Fruit fly (Drosophila melanogaster) whole organism, embryonic: Measurements from ENCODE around the gene yps.

Experiments used
- ATbp ChIP-seq: fragments of 200-800 bp; sonication (Bioruptor generic); optimal IDR thresholded peaks from 2 replicates; lab custom pipeline; 2017; ENCODE audit warnings: missing biosample characterization, mild to moderate bottlenecking, missing genetic modification characterization, missing genetic modification reagents
- B-H2 ChIP-seq: fragments of 200-800 bp; sonication (Bioruptor generic); optimal IDR thresholded peaks from 2 replicates; lab custom pipeline; 2018; ENCODE audit warnings: missing biosample characterization, mild to moderate bottlenecking, missing genetic modification characterization
- CG10565 ChIP-seq: fragments of 200-800 bp; sonication (Bioruptor generic); optimal IDR thresholded peaks from 3 replicates; lab custom pipeline; 2016; ENCODE audit warnings: missing biosample characterization, mild to moderate bottlenecking, missing genetic modification characterization
- CG13424 ChIP-seq: fragments of 200-800 bp; sonication (Bioruptor generic); optimal IDR thresholded peaks from 2 replicates; lab custom pipeline; 2019; ENCODE audit warnings: missing biosample characterization, mild to moderate bottlenecking, missing genetic modification characterization, moderate library complexity
- CG13894 ChIP-seq: fragments of 200-800 bp; sonication (Bioruptor generic); optimal IDR thresholded peaks from 3 replicates; lab custom pipeline; 2018; ENCODE audit warnings: missing biosample characterization, mild to moderate bottlenecking, missing genetic modification characterization, moderate library complexity
- CG1603 ChIP-seq: fragments of 200-800 bp; sonication (Bioruptor generic); optimal IDR thresholded peaks from 2 replicates; lab custom pipeline; 2019; ENCODE audit warnings: missing biosample characterization, mild to moderate bottlenecking, missing genetic modification characterization, moderate library complexity
- CG1647 ChIP-seq: fragments of 200-800 bp; sonication (Bioruptor generic); optimal IDR thresholded peaks from 3 replicates; lab custom pipeline; 2016; ENCODE audit warnings: missing biosample characterization, missing genetic modification characterization
- CG16779 ChIP-seq: fragments of 200-800 bp; sonication (Bioruptor generic); IDR thresholded peaks from 2 replicates; pipeline ENCODE4 v1.3.6; 2022; ENCODE audit warnings: missing biosample characterization, missing genetic modification characterization
- CG18764 ChIP-seq: fragments of 200-800 bp; sonication (Bioruptor generic); optimal IDR thresholded peaks from 3 replicates; lab custom pipeline; 2016; ENCODE audit warnings: missing biosample characterization, missing genetic modification characterization
- CG2120 ChIP-seq: fragments of 200-800 bp; sonication (Bioruptor generic); optimal IDR thresholded peaks from 3 replicates; lab custom pipeline; 2016; ENCODE audit warnings: missing biosample characterization, missing genetic modification characterization
- CG2712 ChIP-seq: fragments of 200-800 bp; optimal IDR thresholded peaks from 3 replicates; lab custom pipeline; 2019; ENCODE audit warnings: missing biosample characterization, mild to moderate bottlenecking, missing genetic modification characterization, moderate library complexity
- CG30020 ChIP-seq: fragments of 200-800 bp; optimal IDR thresholded peaks from 2 replicates; lab custom pipeline; 2019; ENCODE audit warnings: missing biosample characterization, mild to moderate bottlenecking, missing genetic modification characterization, moderate library complexity
- CG6254 ChIP-seq: fragments of 200-800 bp; sonication (Bioruptor generic); optimal IDR thresholded peaks from 3 replicates; lab custom pipeline; 2017; ENCODE audit warnings: mild to moderate bottlenecking, missing biosample characterization, missing genetic modification reagents, missing genetic modification characterization
- CG6854 ChIP-seq: fragments of 200-800 bp; sonication (Bioruptor generic); optimal IDR thresholded peaks from 3 replicates; lab custom pipeline; 2017; ENCODE audit warnings: missing biosample characterization, mild to moderate bottlenecking, missing genetic modification characterization
- CG7357 ChIP-seq: fragments of 200-800 bp; sonication (Bioruptor generic); IDR thresholded peaks from 3 replicates; pipeline ENCODE4 v1.3.6; 2022; ENCODE audit warnings: missing biosample characterization, missing genetic modification characterization
- CG7963 ChIP-seq: fragments of 200-800 bp; sonication (Bioruptor generic); IDR thresholded peaks from 3 replicates; pipeline ENCODE4 v1.3.6; 2022; ENCODE audit warnings: missing biosample characterization, missing genetic modification characterization; ENCODE audit not compliant: partially characterized antibody
- CG7987 ChIP-seq: fragments of 200-800 bp; sonication (Bioruptor generic); optimal IDR thresholded peaks from 2 replicates; lab custom pipeline; 2018; ENCODE audit warnings: missing biosample characterization, mild to moderate bottlenecking, missing genetic modification characterization, moderate library complexity
- CG9817 ChIP-seq: fragments of 200-800 bp; sonication (Bioruptor generic); optimal IDR thresholded peaks from 2 replicates; lab custom pipeline; 2018; ENCODE audit warnings: missing biosample characterization, mild to moderate bottlenecking, missing genetic modification characterization, moderate library complexity
- Dbx ChIP-seq: fragments of 200-800 bp; sonication (Bioruptor generic); IDR thresholded peaks from 3 replicates; pipeline ENCODE4 v1.3.6; 2022; ENCODE audit warnings: missing biosample characterization, missing genetic modification characterization
- Dfd ChIP-seq, 2 experiments: fragments of >200 bp; optimal IDR thresholded peaks; 2 replicates each; lab custom pipeline; 2017; ENCODE audit warnings: missing biosample characterization in 2 of 2, missing genetic modification characterization in 2 of 2
- Doc3 ChIP-seq: fragments of 200-800 bp; sonication (Bioruptor generic); IDR thresholded peaks from 3 replicates; pipeline ENCODE4 v1.3.6; 2022; ENCODE audit warnings: missing biosample characterization, missing genetic modification characterization; ENCODE audit not compliant: partially characterized antibody
- Drgx ChIP-seq: fragments of 200-800 bp; sonication (Bioruptor generic); IDR thresholded peaks from 2 replicates; pipeline ENCODE4 v1.3.6; 2022; ENCODE audit warnings: missing biosample characterization, missing genetic modification characterization
- Elba2 ChIP-seq: fragments of 200-800 bp; sonication (Bioruptor generic); optimal IDR thresholded peaks from 3 replicates; lab custom pipeline; 2016; ENCODE audit warnings: missing biosample characterization, missing genetic modification characterization
- HLH4C ChIP-seq: fragments of 200-800 bp; sonication (Bioruptor generic); IDR thresholded peaks from 3 replicates; pipeline ENCODE4 v1.3.6; 2022; ENCODE audit warnings: missing biosample characterization, missing genetic modification characterization; ENCODE audit not compliant: partially characterized antibody
- Myb ChIP-seq: fragments of 200-800 bp; sonication (Bioruptor generic); optimal IDR thresholded peaks from 2 replicates; lab custom pipeline; 2016; ENCODE audit warnings: missing biosample characterization, missing genetic modification characterization
- NK7.1 ChIP-seq: fragments of 200-800 bp; sonication (Bioruptor generic); optimal IDR thresholded peaks from 3 replicates; lab custom pipeline; 2016; ENCODE audit warnings: missing biosample characterization, missing genetic modification characterization
- Ptx1 ChIP-seq: fragments of 200-800 bp; sonication (Bioruptor generic); IDR thresholded peaks from 2 replicates; pipeline ENCODE4 v1.3.6; 2022; ENCODE audit warnings: missing biosample characterization, missing genetic modification characterization
- TFAM ChIP-seq: fragments of 200-800 bp; sonication (Bioruptor generic); optimal IDR thresholded peaks from 2 replicates; lab custom pipeline; 2017; ENCODE audit warnings: missing biosample characterization, missing genetic modification characterization, inconsistent platforms
- Tbp ChIP-seq: fragments of >200 bp; optimal IDR thresholded peaks from 2 replicates; lab custom pipeline; 2018; ENCODE audit warnings: missing biosample characterization, missing genetic modification characterization
- abd-A ChIP-seq: fragments of 200-800 bp; sonication (Bioruptor generic); optimal IDR thresholded peaks from 3 replicates; lab custom pipeline; 2019; ENCODE audit warnings: missing biosample characterization, mild to moderate bottlenecking, missing genetic modification characterization, moderate library complexity
- aop ChIP-seq: fragments of 200-800 bp; sonication (Bioruptor generic); IDR thresholded peaks from 2 replicates; pipeline ENCODE4 v1.3.6; 2022; ENCODE audit warnings: missing biosample characterization, missing genetic modification characterization
- ash1 ChIP-seq: fragments of 200-800 bp; sonication (Bioruptor generic); optimal IDR thresholded peaks from 2 replicates; lab custom pipeline; 2018; ENCODE audit warnings: missing biosample characterization, mild to moderate bottlenecking, missing genetic modification characterization
- chif ChIP-seq, 2 experiments: fragments of 200-800 bp; sonication (Bioruptor generic); optimal IDR thresholded peaks; 3 replicates each; lab custom pipeline; 2016; ENCODE audit warnings: missing biosample characterization in 2 of 2, missing genetic modification characterization in 2 of 2
- chinmo ChIP-seq: fragments of 200-800 bp; sonication (Bioruptor generic); IDR thresholded peaks from 4 replicates; pipeline ENCODE4 v1.3.6; 2022; ENCODE audit warnings: missing biosample characterization, missing genetic modification characterization; ENCODE audit not compliant: partially characterized antibody
- crp ChIP-seq, 2 experiments: fragments of 200-800 bp; sonication (Bioruptor generic); optimal IDR thresholded peaks; 2 replicates in 1 of 2; 3 replicates in 1 of 2; lab custom pipeline; 2017; ENCODE audit warnings: missing biosample characterization in 2 of 2, missing genetic modification characterization in 2 of 2, mild to moderate bottlenecking in 1 of 2, moderate library complexity in 1 of 2
- jumu ChIP-seq: fragments of 200-800 bp; sonication (Bioruptor generic); optimal IDR thresholded peaks from 3 replicates; lab custom pipeline; 2016; ENCODE audit warnings: missing biosample characterization, missing genetic modification characterization
- kah ChIP-seq: fragments of 200-800 bp; sonication (Bioruptor generic); optimal IDR thresholded peaks from 2 replicates; lab custom pipeline; 2018; ENCODE audit warnings: missing biosample characterization, mild to moderate bottlenecking, missing genetic modification characterization
- lmd ChIP-seq: fragments of 200-800 bp; sonication (Bioruptor generic); IDR thresholded peaks from 2 replicates; pipeline ENCODE4 v1.3.6; 2022; ENCODE audit warnings: missing biosample characterization, missing genetic modification characterization
- lov ChIP-seq, 2 experiments: fragments of 200-800 bp in 1 of 2; fragments of >200 bp in 1 of 2; sonication (Bioruptor generic) in 1 of 2; IDR thresholded peaks in 1 of 2; optimal IDR thresholded peaks in 1 of 2; 2 replicates in 1 of 2; 3 replicates in 1 of 2; pipeline versions ENCODE4 v1.3.6 to Lab custom; 2017 to 2022; ENCODE audit warnings: missing biosample characterization in 1 of 2, missing genetic modification characterization in 1 of 2
- nerfin-2 ChIP-seq: fragments of 200-800 bp; sonication (Bioruptor generic); IDR thresholded peaks from 2 replicates; pipeline ENCODE4 v1.3.6; 2022; ENCODE audit warnings: missing biosample characterization, missing genetic modification characterization; ENCODE audit not compliant: partially characterized antibody
- pb ChIP-seq: fragments of 200-800 bp; sonication (Bioruptor generic); optimal IDR thresholded peaks from 3 replicates; lab custom pipeline; 2016; ENCODE audit warnings: missing biosample characterization, missing genetic modification characterization
- psq ChIP-seq: fragments of 200-800 bp; sonication (Bioruptor generic); optimal IDR thresholded peaks from 2 replicates; lab custom pipeline; 2017; ENCODE audit warnings: missing biosample characterization, missing genetic modification characterization
- sc ChIP-seq, 3 experiments: fragments of >200 bp in 2 of 3; fragments of 200-800 bp in 1 of 3; sonication (Bioruptor generic) in 1 of 3; optimal IDR thresholded peaks; 2 replicates in 2 of 3; 3 replicates in 1 of 3; lab custom pipeline; 2017; ENCODE audit warnings: mild to moderate bottlenecking in 1 of 3, missing biosample characterization in 1 of 3, missing genetic modification characterization in 1 of 3, missing genetic modification reagents in 1 of 3
- sens ChIP-seq: fragments of 200-800 bp; sonication (Bioruptor generic); peaks from one replicate; lab custom pipeline; 2016; ENCODE audit warnings: missing biosample characterization, missing genetic modification characterization
- shn ChIP-seq: fragments of 200-800 bp; sonication (Bioruptor generic); optimal IDR thresholded peaks from 3 replicates; lab custom pipeline; 2016; ENCODE audit warnings: missing biosample characterization, missing genetic modification characterization
- sisA ChIP-seq: fragments of 200-800 bp; sonication (Bioruptor generic); IDR thresholded peaks from 2 replicates; pipeline ENCODE4 v1.3.6; 2022; ENCODE audit warnings: missing biosample characterization, missing genetic modification characterization
- sqz ChIP-seq: fragments of 200-800 bp; sonication (Bioruptor generic); optimal IDR thresholded peaks from 3 replicates; lab custom pipeline; 2018; ENCODE audit warnings: missing biosample characterization, mild to moderate bottlenecking, missing genetic modification characterization
- tio ChIP-seq: fragments of 200-800 bp; sonication (Bioruptor generic); optimal IDR thresholded peaks from 2 replicates; lab custom pipeline; 2017; ENCODE audit warnings: missing biosample characterization, missing genetic modification characterization, inconsistent platforms
- zen2 ChIP-seq: fragments of 200-800 bp; sonication (Bioruptor generic); IDR thresholded peaks from 3 replicates; pipeline ENCODE4 v1.3.6; 2022; ENCODE audit warnings: missing biosample characterization, missing genetic modification characterization; ENCODE audit not compliant: partially characterized antibody

The yps gene

DNA sequence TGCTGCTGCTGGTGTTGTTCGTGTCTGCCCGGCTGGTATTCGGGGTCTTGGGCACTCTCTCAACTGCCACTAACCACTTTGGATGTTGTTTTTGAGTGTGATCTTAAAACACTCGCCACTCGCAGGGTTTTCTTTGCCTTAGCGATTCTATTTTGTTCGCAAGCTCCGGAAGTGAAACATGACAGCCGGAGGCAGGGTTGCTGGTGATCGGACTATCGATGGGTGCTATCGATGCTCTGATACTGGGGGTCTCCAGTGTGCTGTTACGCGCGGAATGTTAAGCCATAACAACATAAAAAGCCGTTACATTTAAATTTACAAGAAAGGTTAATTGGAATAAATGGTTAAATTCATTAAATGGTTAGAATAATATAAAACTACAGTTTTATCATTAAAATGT lies at the start of gene yps (continued):
- TF ChIP-seq CG7963 (GFP tag; lab: Robert Waterston, UW) (peak; percentile 75), Drgx (GFP tag; lab: Robert Waterston, UW) (peak; percentile 71), Doc3 (GFP tag; lab: Robert Waterston, UW) (peak; percentile 59; the same call in 1 of the 3 replicates), Dbx (GFP tag; lab: Robert Waterston, UW) (peak; percentile 92), CG30020 (peak; percentile 68), shn (GFP tag; lab: Kevin White, UChicago) (peak; percentile 93), CG13894 (peak; percentile 91), abd-A (no peak), sisA (GFP tag; lab: Robert Waterston, UW) (no peak; the same call in 1 of the 2 replicates), chif (GFP tag; optimal IDR thresholded peaks at IDR 0.05; lab: Kevin White, UChicago) (peak; percentile 81 to 94), aop (GFP tag; lab: Robert Waterston, UW) (peak; percentile 42; the same call in 1 of the 2 replicates), lmd (peak; percentile 69; the same call in 1 of the 2 replicates), NK7.1 (GFP tag; lab: Kevin White, UChicago) (peak; percentile 92), CG13424 (tag; lab: Kevin White, UChicago) (peak; percentile 75), sc (optimal IDR thresholded peaks at IDR 0.05; lab: Kevin White, UChicago) (no peak), sc (GFP tag; optimal IDR thresholded peaks at IDR 0.05; lab: Kevin White, UChicago) (peak; percentile 90), CG1647 (GFP tag; lab: Kevin White, UChicago) (peak; percentile 92), B-H2 (peak; percentile 98), zen2 (no peak; the same call in 1 of the 3 replicates), HLH4C (GFP tag; lab: Robert Waterston, UW) (peak; percentile 76), CG16779 (peak; percentile 85), pb (GFP tag; lab: Kevin White, UChicago) (peak; percentile 96), nerfin-2 (GFP tag; lab: Robert Waterston, UW) (0 out of 2 replicates have a peak, but pooled peaks have one; percentile 24), lov (optimal IDR thresholded peaks at IDR 0.05; lab: Kevin White, UChicago) (no peak), lov (GFP tag; IDR thresholded peaks at IDR 0.05; lab: Robert Waterston, UW) (peak; percentile 97), chinmo (GFP tag; lab: Robert Waterston, UW) (no peak), CG7987 (GFP tag; lab: Kevin White, UChicago) (peak; percentile 100), sqz (GFP tag; lab: Kevin White, UChicago) (peak; percentile 91), Myb (GFP tag; lab: Kevin White, UChicago) (peak; percentile 98), psq (peak; percentile 61), Tbp (GFP tag; lab: Kevin White, UChicago) (no peak), CG10565 (no peak), CG2712 (peak; percentile 91), Dfd (GFP tag; optimal IDR thresholded peaks at IDR 0.05; lab: Kevin White, UChicago) (no peak), ash1 (peak; percentile 99), ATbp (GFP tag; lab: Kevin White, UChicago) (peak; percentile 96), CG6854 (GFP tag; lab: Kevin White, UChicago) (peak; percentile 93), sens (peak; percentile 98), jumu (GFP tag; lab: Kevin White, UChicago) (peak; percentile 70), CG9817 (tag; lab: Kevin White, UChicago) (peak; percentile 90), tio (GFP tag; lab: Kevin White, UChicago) (no peak), TFAM (GFP tag; lab: Kevin White, UChicago) (peak; percentile 87), CG6254 (peak; percentile 90), crp (GFP tag; optimal IDR thresholded peaks at IDR 0.05; lab: Kevin White, UChicago) (peak in 1 of 2 experiments; percentile 66), CG18764 (peak; percentile 93), Ptx1 (GFP tag; lab: Robert Waterston, UW) (peak; percentile 82), kah (GFP tag; lab: Kevin White, UChicago) (peak; percentile 94), CG7357 (GFP tag; lab: Robert Waterston, UW) (no peak), CG2120 (GFP tag; lab: Kevin White, UChicago) (peak; percentile 74), CG1603 (tag; lab: Kevin White, UChicago) (peak; percentile 97), Elba2 (GFP tag; lab: Kevin White, UChicago) (no peak)
